Worm (Caenorhabditis elegans): ENCODE results near the gene C46E10.8.

C46E10.8 gene

DNA sequence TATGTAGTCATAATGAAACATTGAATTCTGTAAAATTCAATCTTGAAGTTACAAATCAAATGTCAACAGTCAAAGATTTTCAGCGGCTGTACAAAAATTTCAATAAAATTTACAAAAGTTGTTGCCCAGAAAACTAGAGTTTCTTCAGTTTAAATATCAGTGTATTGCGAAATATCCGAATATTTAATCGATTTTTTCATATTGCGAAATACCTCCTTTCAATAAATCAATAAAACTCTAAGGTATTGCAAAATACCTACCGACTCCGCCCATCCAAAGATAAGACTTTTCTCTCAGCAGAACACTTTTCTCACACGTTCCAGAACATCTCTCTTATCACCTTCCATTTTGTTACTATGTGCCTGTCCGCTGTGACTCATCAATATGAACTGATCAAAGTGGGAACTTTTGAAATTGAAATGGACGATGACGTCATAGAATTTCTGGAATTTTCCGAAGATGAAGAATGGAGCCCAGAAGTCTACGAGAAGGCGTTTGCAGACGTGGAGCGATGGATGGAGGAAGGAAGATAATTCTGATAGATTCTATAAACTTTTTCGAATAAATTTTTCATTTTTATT lies 43.3 kb downstream of the C46E10.8 start:
- TF ChIP-seq hmbx-1 (tag; optimal IDR thresholded peaks at IDR 0.05), result no peak
- TF ChIP-seq sea-1 (GFP tag; conservative IDR thresholded peaks at IDR 0.05), result no peak
- TF ChIP-seq B0310.2 (tag; optimal IDR thresholded peaks at IDR 0.05), result no peak
- no peak for TF ChIP-seq tra-4 (tag; optimal IDR thresholded peaks at IDR 0.05)
- no peak for TF ChIP-seq ets-7 (tag; optimal IDR thresholded peaks at IDR 0.05)
- no peak for TF ChIP-seq flt-1 (GFP tag; IDR thresholded peaks at IDR 0.05)
- no peak for TF ChIP-seq hmg-4 (GFP tag; optimal IDR thresholded peaks at IDR 0.05)
- TF ChIP-seq ceh-36 (tag; optimal IDR thresholded peaks at IDR 0.05), result no peak
- TF ChIP-seq tbx-11 (GFP tag; IDR thresholded peaks at IDR 0.05), result no peak
- no peak for TF ChIP-seq ama-1 (optimal IDR thresholded peaks at IDR 0.05)
- TF ChIP-seq tbx-37 (GFP tag; conservative IDR thresholded peaks at IDR 0.05), result no peak
- no peak for TF ChIP-seq pes-1 (GFP tag; IDR thresholded peaks at IDR 0.05)

DNA sequence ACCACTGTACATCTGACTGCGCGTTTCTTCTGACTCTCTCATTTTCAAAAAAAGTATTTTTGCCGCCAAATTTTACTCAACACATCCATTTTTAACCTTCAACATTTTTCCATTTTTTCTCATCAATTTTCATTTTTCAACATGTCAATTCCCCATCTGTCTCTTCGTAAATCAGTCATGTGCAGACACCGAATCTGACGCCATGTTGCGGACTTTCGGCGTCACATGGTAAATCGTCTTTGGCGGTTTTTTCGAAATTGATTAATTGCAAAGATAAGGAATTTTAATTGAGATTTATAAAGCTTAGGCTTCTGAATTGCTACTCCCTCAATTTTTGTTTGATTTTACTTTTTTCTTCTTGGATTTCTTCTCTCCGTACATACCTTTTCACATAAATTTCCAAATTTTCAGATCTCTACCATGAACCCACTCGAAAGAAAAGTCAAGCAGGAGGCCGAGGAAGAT lies 45.1 kb downstream of the C46E10.8 start, which contains the start of gene F19B10.1:
F19B10.1 (plus strand) TSS at position 415 of the 465 bp plus-strand sequence.
- TF ChIP-seq tra-4 (tag; optimal IDR thresholded peaks at IDR 0.05) (no peak), F13C5.2 (tag; optimal IDR thresholded peaks at IDR 0.05) (no peak), hmg-4 (GFP tag; optimal IDR thresholded peaks at IDR 0.05) (no peak), B0310.2 (tag; optimal IDR thresholded peaks at IDR 0.05) (no peak), pes-1 (GFP tag; IDR thresholded peaks at IDR 0.05) (no peak), ceh-13 (GFP tag; optimal IDR thresholded peaks at IDR 0.05) (no peak), hmbx-1 (tag; optimal IDR thresholded peaks at IDR 0.05) (no peak)

DNA sequence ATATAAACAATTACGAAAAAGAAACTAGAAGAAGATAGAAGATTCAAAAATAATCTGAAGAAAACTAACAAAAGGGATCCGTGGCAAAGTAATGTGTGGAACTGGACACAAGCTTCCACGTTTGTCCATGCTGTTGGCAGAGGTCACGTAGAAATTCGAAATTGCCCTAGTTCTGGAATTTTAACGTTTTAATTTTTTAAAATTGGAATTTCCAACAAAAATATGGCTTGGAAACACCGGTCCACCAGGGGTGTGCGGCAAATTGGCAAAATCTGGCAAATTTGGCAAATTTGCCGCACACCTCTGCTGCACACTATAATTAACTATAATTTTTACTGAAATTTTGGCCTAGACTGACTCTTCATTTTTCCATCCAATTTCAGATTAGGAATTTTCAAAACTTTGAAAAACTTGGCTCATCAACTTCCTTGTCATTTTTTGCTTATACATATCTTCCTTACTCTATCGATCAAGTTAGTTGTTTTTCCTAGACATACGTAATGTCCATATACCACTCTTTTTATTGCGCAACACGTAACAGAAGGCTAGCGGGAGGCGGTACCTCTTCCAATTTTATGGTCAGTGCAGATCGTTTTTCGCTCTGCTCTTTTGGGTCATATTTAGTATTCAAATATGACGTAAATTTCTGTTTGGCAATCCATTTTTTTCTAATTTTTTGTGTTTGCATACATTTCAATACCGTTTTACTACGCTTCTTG lies 46.4 kb downstream of the C46E10.8 start, which contains the start of gene F19B10.10:
F19B10.10 (minus strand) TSS at position 51 of the 719 bp plus-strand sequence.
- TF ChIP-seq B0310.2 (tag; optimal IDR thresholded peaks at IDR 0.05) (no peak), tbx-11 (GFP tag; IDR thresholded peaks at IDR 0.05) (no peak), tra-4 (tag; optimal IDR thresholded peaks at IDR 0.05) (no peak), hmbx-1 (tag; optimal IDR thresholded peaks at IDR 0.05) (no peak), tbx-37 (GFP tag; conservative IDR thresholded peaks at IDR 0.05) (no peak), sea-1 (GFP tag; conservative IDR thresholded peaks at IDR 0.05) (no peak), hnd-1 (tag; optimal IDR thresholded peaks at IDR 0.05) (no peak), aly-1 (tag; optimal IDR thresholded peaks at IDR 0.05) (no peak), ceh-36 (tag; optimal IDR thresholded peaks at IDR 0.05) (no peak), flt-1 (GFP tag; IDR thresholded peaks at IDR 0.05) (no peak), hmg-4 (GFP tag; optimal IDR thresholded peaks at IDR 0.05) (no peak), ceh-13 (GFP tag; optimal IDR thresholded peaks at IDR 0.05) (no peak), F13C5.2 (tag; optimal IDR thresholded peaks at IDR 0.05) (no peak)

DNA sequence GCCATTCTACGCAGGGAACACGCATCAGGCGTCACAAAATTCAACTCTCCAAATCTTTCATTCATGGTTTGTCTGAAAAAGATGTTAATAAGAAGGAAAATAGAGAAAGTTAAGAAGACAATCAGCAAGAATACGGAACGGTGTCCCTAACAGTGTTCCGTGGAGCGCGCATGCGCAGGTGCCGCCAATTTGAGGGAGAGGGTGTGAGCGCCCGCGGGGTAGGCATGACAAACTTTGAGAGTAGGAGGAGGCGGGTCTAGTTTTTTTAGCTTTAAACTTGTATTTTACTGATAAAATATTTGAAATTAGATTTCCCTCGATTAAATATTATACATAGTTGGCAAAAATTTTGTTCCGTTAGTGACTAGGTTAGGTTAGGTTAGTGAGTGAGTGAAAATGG lies 47.5 kb downstream of the C46E10.8 start:
- no peak for TF ChIP-seq tra-4 (tag; optimal IDR thresholded peaks at IDR 0.05)
- no peak for TF ChIP-seq pes-1 (GFP tag; IDR thresholded peaks at IDR 0.05)
- TF ChIP-seq ets-7 (tag; optimal IDR thresholded peaks at IDR 0.05), result no peak

DNA sequence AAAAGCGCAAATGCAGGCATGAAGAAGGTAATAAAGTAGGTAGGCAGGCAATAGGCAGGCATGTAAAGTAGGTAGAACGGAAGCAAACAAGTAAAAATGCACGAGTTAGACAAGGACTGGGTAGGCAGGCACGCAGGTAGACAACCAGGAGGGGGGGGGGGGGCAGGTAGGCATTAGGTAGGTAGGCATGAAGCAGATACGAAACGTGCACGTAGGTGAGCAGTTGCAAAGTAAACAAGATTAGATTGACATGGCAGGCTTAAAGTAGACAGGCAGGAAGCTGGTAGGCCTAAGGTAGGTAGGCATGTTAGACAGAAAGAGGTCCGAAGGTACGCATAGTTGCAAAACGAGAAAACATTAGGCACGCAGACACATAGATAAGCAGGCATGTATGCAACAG lies 48.9 kb downstream of the C46E10.8 start:
- no peak for TF ChIP-seq F13C5.2 (tag; optimal IDR thresholded peaks at IDR 0.05)
- TF ChIP-seq sea-1 (GFP tag; conservative IDR thresholded peaks at IDR 0.05), result no peak
- TF ChIP-seq tbx-11 (GFP tag; IDR thresholded peaks at IDR 0.05), result no peak
- no peak for TF ChIP-seq tbx-37 (GFP tag; conservative IDR thresholded peaks at IDR 0.05)
- no peak for TF ChIP-seq pes-1 (GFP tag; IDR thresholded peaks at IDR 0.05)
- no peak for TF ChIP-seq hmg-4 (GFP tag; optimal IDR thresholded peaks at IDR 0.05)
- TF ChIP-seq ets-7 (tag; optimal IDR thresholded peaks at IDR 0.05), result no peak
- TF ChIP-seq hnd-1 (tag; optimal IDR thresholded peaks at IDR 0.05), result no peak
- no peak for TF ChIP-seq ama-1 (optimal IDR thresholded peaks at IDR 0.05)
- TF ChIP-seq aly-1 (tag; optimal IDR thresholded peaks at IDR 0.05), result no peak
- no peak for TF ChIP-seq hmbx-1 (tag; optimal IDR thresholded peaks at IDR 0.05)
- TF ChIP-seq ceh-13 (GFP tag; optimal IDR thresholded peaks at IDR 0.05), result no peak
- TF ChIP-seq tra-4 (tag; optimal IDR thresholded peaks at IDR 0.05), result no peak
- no peak for TF ChIP-seq B0310.2 (tag; optimal IDR thresholded peaks at IDR 0.05)
- TF ChIP-seq ceh-36 (tag; optimal IDR thresholded peaks at IDR 0.05), result no peak
- no peak for TF ChIP-seq flt-1 (GFP tag; IDR thresholded peaks at IDR 0.05)
- no peak for TF ChIP-seq scrt-1 (GFP tag; IDR thresholded peaks at IDR 0.05)
